Fruit fly (Drosophila melanogaster) whole organism, embryonic: ENCODE results near the gene CG33258.

ENCODE experiments used
- Aef1 ChIP-seq: fragments of 200-800 bp; sonication (Bioruptor generic); IDR thresholded peaks from 3 replicates; pipeline ENCODE4 v1.3.6; 2022; ENCODE audit warnings: missing biosample characterization, missing genetic modification characterization
- Asciz ChIP-seq: fragments of 200-800 bp; sonication (Bioruptor generic); optimal IDR thresholded peaks from 2 replicates; lab custom pipeline; 2017; ENCODE audit warnings: missing biosample characterization, mild to moderate bottlenecking, missing genetic modification characterization, missing genetic modification reagents
- Blimp-1 ChIP-seq: fragments of 200-800 bp; sonication (Bioruptor generic); optimal IDR thresholded peaks from 3 replicates; lab custom pipeline; 2018; ENCODE audit warnings: missing biosample characterization, missing genetic modification characterization, mild to moderate bottlenecking, moderate library complexity, missing genetic modification reagents
- CG11247 ChIP-seq: fragments of 200-800 bp; sonication (Bioruptor generic); IDR thresholded peaks from 2 replicates; pipeline ENCODE4 v1.3.6; 2022; ENCODE audit warnings: missing biosample characterization, missing genetic modification characterization
- CG12299 ChIP-seq: fragments of 200-800 bp; sonication (Bioruptor generic); optimal IDR thresholded peaks from 2 replicates; lab custom pipeline; 2018; ENCODE audit warnings: missing biosample characterization, mild to moderate bottlenecking, missing genetic modification characterization
- CG14860 ChIP-seq: fragments of 200-800 bp; sonication (Bioruptor generic); IDR thresholded peaks from 3 replicates; pipeline ENCODE4 v1.3.6; 2022; ENCODE audit warnings: missing biosample characterization, missing genetic modification characterization; ENCODE audit not compliant: partially characterized antibody
- CG1529 ChIP-seq: fragments of 200-800 bp; sonication (Bioruptor generic); optimal IDR thresholded peaks from 3 replicates; lab custom pipeline; 2018; ENCODE audit warnings: missing biosample characterization, missing genetic modification characterization
- CG2120 ChIP-seq: fragments of 200-800 bp; sonication (Bioruptor generic); optimal IDR thresholded peaks from 3 replicates; lab custom pipeline; 2016; ENCODE audit warnings: missing biosample characterization, missing genetic modification characterization
- CG30403 ChIP-seq: fragments of 200-800 bp; sonication (Bioruptor generic); optimal IDR thresholded peaks from 3 replicates; lab custom pipeline; 2016; ENCODE audit warnings: missing biosample characterization, missing genetic modification characterization
- CG31365 ChIP-seq: fragments of 200-800 bp; sonication (Bioruptor generic); optimal IDR thresholded peaks from 2 replicates; lab custom pipeline; 2018; ENCODE audit warnings: missing biosample characterization, mild to moderate bottlenecking, missing genetic modification characterization
- CG32532 ChIP-seq: fragments of 200-800 bp; sonication (Bioruptor generic); IDR thresholded peaks from 2 replicates; pipeline ENCODE4 v1.3.6; 2022; ENCODE audit warnings: missing biosample characterization, missing genetic modification characterization
- CG34422 ChIP-seq: fragments of 200-800 bp; sonication (Bioruptor generic); IDR thresholded peaks from 3 replicates; pipeline ENCODE4 v1.3.6; 2022; ENCODE audit warnings: missing biosample characterization, missing genetic modification characterization
- CG3995 ChIP-seq: fragments of 200-800 bp; sonication (Bioruptor generic); optimal IDR thresholded peaks from 3 replicates; lab custom pipeline; 2016; ENCODE audit warnings: missing biosample characterization, missing genetic modification characterization
- CG4360 ChIP-seq: fragments of 200-800 bp; sonication (Bioruptor generic); IDR thresholded peaks from 2 replicates; pipeline ENCODE4 v1.3.6; 2022; ENCODE audit warnings: missing biosample characterization, missing genetic modification characterization
- CG7987 ChIP-seq: fragments of 200-800 bp; sonication (Bioruptor generic); optimal IDR thresholded peaks from 2 replicates; lab custom pipeline; 2018; ENCODE audit warnings: missing biosample characterization, mild to moderate bottlenecking, missing genetic modification characterization, moderate library complexity
- CG9797 ChIP-seq: fragments of 200-800 bp; sonication (Bioruptor generic); optimal IDR thresholded peaks from 3 replicates; lab custom pipeline; 2018; ENCODE audit warnings: missing biosample characterization, mild to moderate bottlenecking, missing genetic modification characterization
- D19A ChIP-seq: fragments of 200-800 bp; optimal IDR thresholded peaks from 3 replicates; lab custom pipeline; 2019; ENCODE audit warnings: missing biosample characterization, mild to moderate bottlenecking, missing genetic modification characterization, moderate library complexity
- Dbx ChIP-seq: fragments of 200-800 bp; sonication (Bioruptor generic); IDR thresholded peaks from 3 replicates; pipeline ENCODE4 v1.3.6; 2022; ENCODE audit warnings: missing biosample characterization, missing genetic modification characterization
- Fer3 ChIP-seq: fragments of 200-800 bp; sonication (Bioruptor generic); optimal IDR thresholded peaks from 2 replicates; lab custom pipeline; 2018; ENCODE audit warnings: missing biosample characterization, mild to moderate bottlenecking, missing genetic modification characterization, moderate library complexity
- HHEX ChIP-seq: fragments of 200-800 bp; sonication (Bioruptor generic); optimal IDR thresholded peaks from 3 replicates; lab custom pipeline; 2017; ENCODE audit warnings: missing biosample characterization, mild to moderate bottlenecking, missing genetic modification characterization, missing genetic modification reagents
- Hand ChIP-seq: fragments of 200-800 bp; sonication (Bioruptor generic); optimal IDR thresholded peaks from 2 replicates; lab custom pipeline; 2017; ENCODE audit warnings: mild to moderate bottlenecking, missing biosample characterization, missing genetic modification reagents, missing genetic modification characterization
- MESR4 ChIP-seq: fragments of 200-800 bp; sonication (Bioruptor generic); optimal IDR thresholded peaks from 2 replicates; lab custom pipeline; 2018; ENCODE audit warnings: missing biosample characterization, mild to moderate bottlenecking, missing genetic modification characterization, moderate library complexity
- Opbp ChIP-seq: fragments of 200-800 bp; sonication (Bioruptor generic); IDR thresholded peaks from 3 replicates; pipeline ENCODE4 v1.3.6; 2022; ENCODE audit warnings: missing biosample characterization, missing genetic modification characterization; ENCODE audit not compliant: partially characterized antibody
- Ssrp ChIP-seq: fragments of 200-800 bp; sonication (Bioruptor generic); optimal IDR thresholded peaks from 2 replicates; lab custom pipeline; 2018; ENCODE audit warnings: missing biosample characterization, mild to moderate bottlenecking, missing genetic modification characterization, moderate library complexity
- Taf1 ChIP-seq: fragments of 200-800 bp; sonication (Bioruptor generic); IDR thresholded peaks from 2 replicates; pipeline ENCODE4 v1.3.6; 2022; ENCODE audit warnings: missing biosample characterization, missing genetic modification characterization
- ac ChIP-seq: fragments of 200-800 bp; sonication (Bioruptor generic); optimal IDR thresholded peaks from 3 replicates; lab custom pipeline; 2017; ENCODE audit warnings: missing biosample characterization, mild to moderate bottlenecking, missing genetic modification characterization
- ap ChIP-seq: fragments of 200-800 bp; sonication (Bioruptor generic); IDR thresholded peaks from 2 replicates; pipeline ENCODE4 v1.3.6; 2022; ENCODE audit warnings: missing biosample characterization, missing genetic modification characterization
- ash1 ChIP-seq: fragments of 200-800 bp; sonication (Bioruptor generic); optimal IDR thresholded peaks from 2 replicates; lab custom pipeline; 2018; ENCODE audit warnings: missing biosample characterization, mild to moderate bottlenecking, missing genetic modification characterization
- bbx ChIP-seq: fragments of 200-800 bp; sonication (Bioruptor generic); IDR thresholded peaks from 2 replicates; pipeline ENCODE4 v1.3.6; 2022; ENCODE audit warnings: missing biosample characterization, missing genetic modification characterization; ENCODE audit not compliant: partially characterized antibody
- cwo ChIP-seq: fragments of 200-800 bp; sonication (Bioruptor generic); optimal IDR thresholded peaks from 3 replicates; lab custom pipeline; 2017; ENCODE audit warnings: missing biosample characterization, missing genetic modification characterization, mild to moderate bottlenecking, moderate library complexity, missing genetic modification reagents
- ftz-f1 ChIP-seq: fragments of 200-800 bp; sonication (Bioruptor generic); optimal IDR thresholded peaks from 2 replicates; lab custom pipeline; 2016; ENCODE audit warnings: missing biosample characterization, missing genetic modification characterization
- gce ChIP-seq: fragments of 200-800 bp; sonication (Bioruptor generic); IDR thresholded peaks from 3 replicates; pipeline ENCODE4 v1.3.6; 2022; ENCODE audit warnings: missing biosample characterization, missing genetic modification characterization
- gfzf ChIP-seq: fragments of 200-800 bp; sonication (Bioruptor generic); optimal IDR thresholded peaks from 2 replicates; lab custom pipeline; 2016; ENCODE audit warnings: missing biosample characterization, mild to moderate bottlenecking, missing genetic modification characterization, moderate library complexity
- grau ChIP-seq: fragments of 200-800 bp; optimal IDR thresholded peaks from 3 replicates; lab custom pipeline; 2019; ENCODE audit warnings: missing biosample characterization, mild to moderate bottlenecking, missing genetic modification characterization, moderate library complexity
- h ChIP-seq: fragments of >200 bp; optimal IDR thresholded peaks from 2 replicates; lab custom pipeline; 2017
- inv ChIP-seq: fragments of 200-800 bp; sonication (Bioruptor generic); IDR thresholded peaks from 2 replicates; pipeline ENCODE4 v1.3.6; 2022; ENCODE audit warnings: missing biosample characterization, missing genetic modification characterization; ENCODE audit not compliant: partially characterized antibody
- kay ChIP-seq: fragments of 200-800 bp; sonication (Bioruptor generic); optimal IDR thresholded peaks from 2 replicates; lab custom pipeline; 2016; ENCODE audit warnings: missing biosample characterization, missing genetic modification characterization
- ken ChIP-seq: fragments of 200-800 bp; sonication (Bioruptor generic); IDR thresholded peaks from 3 replicates; pipeline ENCODE4 v1.3.6; 2022; ENCODE audit warnings: missing biosample characterization, missing genetic modification characterization
- oc ChIP-seq: fragments of 200-800 bp; sonication (Bioruptor generic); optimal IDR thresholded peaks from 2 replicates; lab custom pipeline; 2018; ENCODE audit warnings: missing biosample characterization, mild to moderate bottlenecking, missing genetic modification characterization, moderate library complexity
- odd ChIP-seq: fragments of 200-800 bp; sonication (Bioruptor generic); optimal IDR thresholded peaks from 2 replicates; lab custom pipeline; 2017; ENCODE audit warnings: missing biosample characterization, mild to moderate bottlenecking, missing genetic modification characterization
- onecut ChIP-seq: fragments of 200-800 bp; sonication (Bioruptor generic); IDR thresholded peaks from 2 replicates; pipeline ENCODE4 v1.3.6; 2022; ENCODE audit warnings: missing biosample characterization, missing genetic modification characterization
- peb ChIP-seq: fragments of 200-800 bp; sonication (Bioruptor generic); IDR thresholded peaks from 2 replicates; pipeline ENCODE4 v1.3.6; 2022; ENCODE audit warnings: missing biosample characterization, missing genetic modification characterization
- pfk ChIP-seq: fragments of 200-800 bp; sonication (Bioruptor generic); optimal IDR thresholded peaks from 2 replicates; lab custom pipeline; 2018; ENCODE audit warnings: missing biosample characterization, mild to moderate bottlenecking, missing genetic modification characterization, moderate library complexity
- ro ChIP-seq: fragments of 200-800 bp; sonication (Bioruptor generic); IDR thresholded peaks from 2 replicates; pipeline ENCODE4 v1.3.6; 2022; ENCODE audit warnings: missing biosample characterization, missing genetic modification characterization
- sd ChIP-seq: fragments of 200-800 bp; sonication (Bioruptor generic); optimal IDR thresholded peaks from 3 replicates; lab custom pipeline; 2018; ENCODE audit warnings: missing biosample characterization, mild to moderate bottlenecking, missing genetic modification characterization, moderate library complexity
- sim ChIP-seq: fragments of 200-800 bp; sonication (Bioruptor generic); IDR thresholded peaks from 2 replicates; pipeline ENCODE4 v1.3.6; 2022; ENCODE audit warnings: missing biosample characterization, missing genetic modification characterization
- tap ChIP-seq: fragments of 200-800 bp; optimal IDR thresholded peaks from 3 replicates; lab custom pipeline; 2019; ENCODE audit warnings: missing biosample characterization, mild to moderate bottlenecking, missing genetic modification characterization, moderate library complexity
- tin ChIP-seq: fragments of 200-800 bp; sonication (Bioruptor generic); optimal IDR thresholded peaks from 3 replicates; lab custom pipeline; 2016; ENCODE audit warnings: missing biosample characterization, missing genetic modification characterization
- toy ChIP-seq: fragments of 200-800 bp; sonication (Bioruptor generic); IDR thresholded peaks from 2 replicates; pipeline ENCODE4 v1.3.6; 2022; ENCODE audit warnings: missing biosample characterization, missing genetic modification characterization
- wdn ChIP-seq: fragments of 200-800 bp; sonication (Bioruptor generic); IDR thresholded peaks from 2 replicates; pipeline ENCODE4 v1.3.6; 2022; ENCODE audit warnings: missing biosample characterization, missing genetic modification characterization

The CG33258 gene

DNA sequence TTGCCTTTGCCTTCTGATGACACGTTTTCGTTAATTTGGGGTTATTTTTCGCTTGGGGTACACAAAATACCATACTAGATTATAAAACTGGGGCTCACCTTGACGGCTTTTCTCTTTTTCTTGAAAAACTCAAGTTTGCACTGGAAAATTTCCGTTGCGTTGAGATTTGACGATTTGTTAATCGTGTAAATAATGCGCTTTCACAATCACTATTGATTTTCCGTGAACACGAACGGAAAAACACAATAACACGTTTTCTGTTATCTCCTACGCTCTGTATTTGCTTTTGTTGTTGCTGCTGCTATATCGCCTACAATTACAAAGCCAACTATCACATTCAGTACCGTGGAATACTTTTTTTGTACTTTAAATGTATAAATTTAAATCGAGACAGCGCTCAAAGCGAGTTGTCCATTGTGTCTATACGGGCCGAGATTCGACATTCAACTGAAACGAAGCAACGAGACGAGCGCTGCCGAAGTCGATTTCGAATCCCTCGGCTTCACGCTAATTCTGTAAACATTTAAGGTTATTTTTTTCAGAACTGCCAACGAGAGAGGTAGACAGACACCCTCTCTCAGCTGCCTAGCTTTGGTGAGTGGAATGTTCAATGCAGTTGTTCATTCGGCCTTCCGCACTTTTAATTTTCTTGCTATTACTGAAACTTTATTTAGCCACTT lies 35.8 kb upstream of the CG33258 start:
- TF ChIP-seq odd (GFP tag; lab: Kevin White, UChicago), result no peak
- no peak for TF ChIP-seq Blimp-1 (GFP tag; lab: Kevin White, UChicago)
- peak; percentile 44; the same call in 1 of the 3 replicates for TF ChIP-seq CG34422 (GFP tag; lab: Robert Waterston, UW)
- TF ChIP-seq inv (GFP tag; lab: Robert Waterston, UW), result no peak; the same call in 1 of the 2 replicates
- TF ChIP-seq onecut (GFP tag; lab: Robert Waterston, UW), result peak; percentile 67
- TF ChIP-seq kay, result no peak
- peak; percentile 58; the same call in 1 of the 2 replicates for TF ChIP-seq bbx (GFP tag; lab: Robert Waterston, UW)
- TF ChIP-seq CG31365 (tag; lab: Kevin White, UChicago), result peak; percentile 36
- no peak for TF ChIP-seq gfzf (GFP tag; lab: Kevin White, UChicago)
- no peak for TF ChIP-seq CG14860
- peak; percentile 53 for TF ChIP-seq Hand (GFP tag; lab: Kevin White, UChicago)
- peak; percentile 48 for TF ChIP-seq D19A (tag; lab: Kevin White, UChicago)
- TF ChIP-seq Fer3 (tag; lab: Kevin White, UChicago), result peak; percentile 40
- TF ChIP-seq Ssrp (tag; lab: Kevin White, UChicago), result no peak
- peak; percentile 15 for TF ChIP-seq cwo
- peak; percentile 11 for TF ChIP-seq Asciz (GFP tag; lab: Kevin White, UChicago)
- peak; percentile 47 for TF ChIP-seq CG12299 (tag; lab: Kevin White, UChicago)
- no peak for TF ChIP-seq Taf1 (GFP tag; lab: Robert Waterston, UW)
- no peak for TF ChIP-seq ap (GFP tag; lab: Robert Waterston, UW)
- peak; percentile 7 for TF ChIP-seq HHEX
- peak; percentile 16 for TF ChIP-seq grau (tag; lab: Kevin White, UChicago)
- TF ChIP-seq oc (tag; lab: Kevin White, UChicago), result peak; percentile 81
- TF ChIP-seq Aef1 (GFP tag; lab: Robert Waterston, UW), result no peak
- peak; percentile 51 for TF ChIP-seq CG4360 (GFP tag; lab: Robert Waterston, UW)
- TF ChIP-seq CG3995 (GFP tag; lab: Kevin White, UChicago), result no peak
- TF ChIP-seq tin (GFP tag; lab: Kevin White, UChicago), result no peak
- TF ChIP-seq pfk (GFP tag; lab: Kevin White, UChicago), result peak; percentile 18
- TF ChIP-seq wdn (GFP tag; lab: Robert Waterston, UW), result no peak
- peak; percentile 44; the same call in 1 of the 2 replicates for TF ChIP-seq CG32532 (GFP tag; lab: Robert Waterston, UW)
- TF ChIP-seq sim, result no peak
- TF ChIP-seq ash1 (GFP tag; lab: Kevin White, UChicago), result peak; percentile 15
- TF ChIP-seq peb (GFP tag; lab: Robert Waterston, UW), result no peak
- TF ChIP-seq gce (GFP tag; lab: Robert Waterston, UW), result peak; percentile 66; the same call in 1 of the 3 replicates
- TF ChIP-seq Opbp (GFP tag; lab: Robert Waterston, UW), result no peak
- peak; percentile 75 for TF ChIP-seq ftz-f1 (GFP tag; lab: Kevin White, UChicago)
- peak; percentile 52 for TF ChIP-seq tap (tag; lab: Kevin White, UChicago)
- no peak for TF ChIP-seq CG2120
- peak; percentile 18 for TF ChIP-seq CG7987 (GFP tag; lab: Kevin White, UChicago)
- TF ChIP-seq CG30403 (GFP tag; lab: Kevin White, UChicago), result no peak
- no peak for TF ChIP-seq h
- TF ChIP-seq MESR4 (GFP tag; lab: Kevin White, UChicago), result peak; percentile 57
- TF ChIP-seq ro, result no peak
- TF ChIP-seq ac (GFP tag; lab: Kevin White, UChicago), result no peak
- TF ChIP-seq CG9797 (GFP tag; lab: Kevin White, UChicago), result peak; percentile 19
- no peak for TF ChIP-seq CG1529
- TF ChIP-seq toy (GFP tag; lab: Robert Waterston, UW), result no peak
- peak; percentile 89 for TF ChIP-seq sd
- peak; percentile 23; the same call in 2 of the 3 replicates for TF ChIP-seq Dbx (GFP tag; lab: Robert Waterston, UW)
- TF ChIP-seq CG11247, result peak; percentile 38; the same call in 1 of the 2 replicates
- TF ChIP-seq ken (GFP tag; lab: Robert Waterston, UW), result no peak
